Worm (Caenorhabditis elegans): Measurements from ENCODE around the gene pssy-2.

ce11 chrIII:13439415-13439814 lies 32.2 kb upstream of the pssy-2 start, which contains the start of gene ciao-2B:
- TF ChIP-seq aly-1 (tag; optimal IDR thresholded peaks at IDR 0.05) (no peak), sea-1 (GFP tag; conservative IDR thresholded peaks at IDR 0.05) (no peak), hmbx-1 (tag; optimal IDR thresholded peaks at IDR 0.05) (no peak), hmg-4 (GFP tag; optimal IDR thresholded peaks at IDR 0.05) (no peak), tbx-37 (GFP tag; conservative IDR thresholded peaks at IDR 0.05) (peak; percentile 35; the same call in 1 of the 2 replicates), flt-1 (GFP tag; IDR thresholded peaks at IDR 0.05) (no peak), ama-1 (optimal IDR thresholded peaks at IDR 0.05) (no peak)

All from whole organism, early embryonic.